Fruit fly (Drosophila melanogaster) whole organism, wandering third instar larva: ENCODE data around the gene Ost48.

Source experiments
- CG9705 ChIP-seq: fragments of 200-800 bp; sonication (Bioruptor generic); optimal IDR thresholded peaks from 2 replicates; lab custom pipeline; 2018; ENCODE audit warnings: missing biosample characterization, mild to moderate bottlenecking, missing genetic modification characterization
- Dfd ChIP-seq: fragments of >200 bp; optimal IDR thresholded peaks from 2 replicates; lab custom pipeline; 2017; ENCODE audit warnings: missing biosample characterization, missing genetic modification characterization
- HLH106 ChIP-seq: fragments of 200-800 bp; optimal IDR thresholded peaks from 3 replicates; lab custom pipeline; 2019; ENCODE audit warnings: missing biosample characterization, mild to moderate bottlenecking, missing genetic modification characterization, moderate library complexity
- Myc ChIP-seq: fragments of >200 bp; optimal IDR thresholded peaks from 2 replicates; lab custom pipeline; 2017
- OdsH ChIP-seq: fragments of 200-800 bp; sonication (Bioruptor generic); optimal IDR thresholded peaks from 2 replicates; lab custom pipeline; 2016; ENCODE audit warnings: missing biosample characterization, mild to moderate bottlenecking, missing genetic modification characterization
- Rel ChIP-seq, 2 experiments: fragments of 200-800 bp; sonication (Bioruptor generic) in 1 of 2; optimal IDR thresholded peaks; 2 replicates in 1 of 2; 3 replicates in 1 of 2; lab custom pipeline; 2016 to 2019; ENCODE audit warnings: mild to moderate bottlenecking in 2 of 2, missing biosample characterization in 2 of 2, missing genetic modification characterization in 2 of 2, moderate library complexity in 1 of 2
- br ChIP-seq: fragments of 200-800 bp; sonication (Bioruptor generic); optimal IDR thresholded peaks from 2 replicates; lab custom pipeline; 2016; ENCODE audit warnings: missing biosample characterization, missing genetic modification characterization
- foxo ChIP-seq, 2 experiments: fragments of 200-800 bp; sonication (Bioruptor generic); optimal IDR thresholded peaks; 2 replicates in 1 of 2; 3 replicates in 1 of 2; lab custom pipeline; 2016 to 2017; ENCODE audit warnings: missing biosample characterization in 2 of 2, missing genetic modification characterization in 2 of 2
- h ChIP-seq: fragments of 200-800 bp; sonication (Bioruptor generic); optimal IDR thresholded peaks from 3 replicates; lab custom pipeline; 2016; ENCODE audit warnings: missing biosample characterization, mild to moderate bottlenecking, missing genetic modification characterization
- jim ChIP-seq: fragments of 175-275, 200-325 bp; sonication (Bioruptor generic); optimal IDR thresholded peaks from 2 replicates; lab custom pipeline; 2016; ENCODE audit warnings: missing biosample characterization, mild to moderate bottlenecking, missing genetic modification characterization
- lola ChIP-seq: fragments of >200 bp; optimal IDR thresholded peaks from 2 replicates; lab custom pipeline; 2017; ENCODE audit warnings: missing biosample characterization, missing genetic modification characterization
- pan ChIP-seq: fragments of >200 bp; optimal IDR thresholded peaks from 2 replicates; lab custom pipeline; 2017
- psq ChIP-seq: fragments of 200-800 bp; sonication (Bioruptor generic); optimal IDR thresholded peaks from 3 replicates; lab custom pipeline; 2017; ENCODE audit warnings: missing biosample characterization, mild to moderate bottlenecking, missing genetic modification characterization, moderate library complexity
- sv ChIP-seq: fragments of 200-800 bp; sonication (Bioruptor generic); optimal IDR thresholded peaks from 3 replicates; lab custom pipeline; 2016; ENCODE audit warnings: missing biosample characterization, missing genetic modification characterization

DNA sequence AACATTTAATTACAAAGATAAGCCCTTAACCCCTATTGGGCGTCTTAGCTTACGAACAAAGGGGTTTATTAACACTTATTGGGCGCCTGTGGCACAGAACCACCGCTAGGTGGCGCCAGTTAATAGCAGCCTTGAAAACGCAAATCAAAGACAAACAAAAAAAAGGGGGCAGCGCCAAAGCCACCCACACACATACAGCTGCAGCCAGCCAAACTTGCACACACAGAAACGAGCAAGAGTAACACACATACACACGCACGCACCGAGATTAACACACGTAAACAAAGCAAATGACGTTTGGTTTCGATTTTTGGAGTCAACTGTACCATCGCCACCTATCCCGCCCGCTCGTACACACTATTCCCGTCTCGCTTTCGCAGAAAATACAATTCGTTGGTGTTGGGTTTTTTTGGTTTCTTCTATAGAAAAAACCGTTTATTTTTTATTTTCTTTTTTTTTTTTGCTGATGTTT lies 6.2 kb downstream of the Ost48 start:
- TF ChIP-seq CG9705 (GFP tag; lab: Kevin White, UChicago), result no peak
- peak; percentile 42 for TF ChIP-seq HLH106 (tag; lab: Kevin White, UChicago)
- no peak for TF ChIP-seq pan
- peak; percentile 61 for TF ChIP-seq h (GFP tag; lab: Kevin White, UChicago)
- no peak for TF ChIP-seq Dfd
- no peak for TF ChIP-seq OdsH (GFP tag; lab: Kevin White, UChicago)
- peak; percentile 24 for TF ChIP-seq sv (GFP tag; lab: Kevin White, UChicago)
- peak; percentile 88 for TF ChIP-seq jim (GFP tag; lab: Kevin White, UChicago)
- TF ChIP-seq Rel (GFP tag; optimal IDR thresholded peaks at IDR 0.05; lab: Kevin White, UChicago), result peak; percentile 42
- peak; percentile 69 for TF ChIP-seq Rel (tag; optimal IDR thresholded peaks at IDR 0.05; lab: Kevin White, UChicago)
- no peak for TF ChIP-seq lola (GFP tag; lab: Kevin White, UChicago)
- TF ChIP-seq br (GFP tag; lab: Kevin White, UChicago), result no peak
- TF ChIP-seq foxo (GFP tag; optimal IDR thresholded peaks at IDR 0.05; lab: Kevin White, UChicago), result peak in 1 of 2 experiments; percentile 54
- peak; percentile 41 for TF ChIP-seq psq
- no peak for TF ChIP-seq Myc (lab: Kevin White, UChicago)
